Fruit fly (Drosophila melanogaster) whole organism, embryonic: ENCODE measurements around the gene hd.

Source experiments
- Atf3 ChIP-seq: fragments of 200-800 bp; sonication (Bioruptor generic); optimal IDR thresholded peaks from 3 replicates; lab custom pipeline; 2016; ENCODE audit warnings: missing biosample characterization, missing genetic modification characterization
- Bgb ChIP-seq: fragments of 200-800 bp; sonication (Bioruptor generic); IDR thresholded peaks from 2 replicates; pipeline ENCODE4 v1.3.6; 2022; ENCODE audit warnings: missing biosample characterization, missing genetic modification characterization; ENCODE audit not compliant: partially characterized antibody
- CG10543 ChIP-seq: fragments of 200-800 bp; sonication (Bioruptor generic); optimal IDR thresholded peaks from 3 replicates; lab custom pipeline; 2017; ENCODE audit warnings: missing biosample characterization, mild to moderate bottlenecking, missing genetic modification characterization, moderate library complexity
- CG10565 ChIP-seq: fragments of 200-800 bp; sonication (Bioruptor generic); optimal IDR thresholded peaks from 3 replicates; lab custom pipeline; 2016; ENCODE audit warnings: missing biosample characterization, mild to moderate bottlenecking, missing genetic modification characterization
- CG12744 ChIP-seq: fragments of 200-800 bp; sonication (Bioruptor generic); optimal IDR thresholded peaks from 2 replicates; lab custom pipeline; 2016; ENCODE audit warnings: missing biosample characterization, missing genetic modification characterization
- CG14050 ChIP-seq: fragments of 200-800 bp; sonication (Bioruptor generic); IDR thresholded peaks from 3 replicates; pipeline ENCODE4 v1.3.6; 2022; ENCODE audit warnings: missing biosample characterization, missing genetic modification characterization
- CG14710 ChIP-seq: fragments of 200-800 bp; sonication (Bioruptor generic); optimal IDR thresholded peaks from 3 replicates; lab custom pipeline; 2019; ENCODE audit warnings: missing biosample characterization, mild to moderate bottlenecking, missing genetic modification characterization, moderate library complexity
- CG15479 ChIP-seq: fragments of 200-800 bp; sonication (Bioruptor generic); optimal IDR thresholded peaks from 3 replicates; lab custom pipeline; 2019; ENCODE audit warnings: missing biosample characterization, mild to moderate bottlenecking, missing genetic modification characterization, moderate library complexity
- CG15601 ChIP-seq: fragments of 200-800 bp; sonication (Bioruptor generic); optimal IDR thresholded peaks from 3 replicates; lab custom pipeline; 2019; ENCODE audit warnings: missing biosample characterization, mild to moderate bottlenecking, missing genetic modification characterization, moderate library complexity
- CG17359 ChIP-seq: fragments of 200-800 bp; sonication (Bioruptor generic); optimal IDR thresholded peaks from 3 replicates; lab custom pipeline; 2018; ENCODE audit warnings: missing biosample characterization, mild to moderate bottlenecking, missing genetic modification characterization, moderate library complexity
- CG32772 ChIP-seq: fragments of 200-800 bp; sonication (Bioruptor generic); IDR thresholded peaks from 2 replicates; pipeline ENCODE4 v1.3.6; 2022; ENCODE audit warnings: missing biosample characterization, missing genetic modification characterization
- CG3281 ChIP-seq: fragments of 200-800 bp; sonication (Bioruptor generic); optimal IDR thresholded peaks from 3 replicates; lab custom pipeline; 2017; ENCODE audit warnings: missing biosample characterization, mild to moderate bottlenecking, missing genetic modification characterization
- CG3995 ChIP-seq: fragments of 200-800 bp; sonication (Bioruptor generic); optimal IDR thresholded peaks from 3 replicates; lab custom pipeline; 2016; ENCODE audit warnings: missing biosample characterization, missing genetic modification characterization
- CG43689 ChIP-seq: fragments of 200-800 bp; sonication (Bioruptor generic); IDR thresholded peaks from 2 replicates; pipeline ENCODE4 v1.3.6; 2022; ENCODE audit warnings: missing biosample characterization, missing genetic modification characterization
- CG4854 ChIP-seq: fragments of 200-800 bp; sonication (Bioruptor generic); optimal IDR thresholded peaks from 2 replicates; lab custom pipeline; 2016; ENCODE audit warnings: missing biosample characterization, missing genetic modification characterization, inconsistent platforms
- CG6791 ChIP-seq: fragments of 200-800 bp; sonication (Bioruptor generic); IDR thresholded peaks from 3 replicates; pipeline ENCODE4 v1.3.6; 2022; ENCODE audit warnings: missing biosample characterization, missing genetic modification characterization; ENCODE audit not compliant: partially characterized antibody
- CG7963 ChIP-seq: fragments of 200-800 bp; sonication (Bioruptor generic); IDR thresholded peaks from 3 replicates; pipeline ENCODE4 v1.3.6; 2022; ENCODE audit warnings: missing biosample characterization, missing genetic modification characterization; ENCODE audit not compliant: partially characterized antibody
- CG8765 ChIP-seq: fragments of 200-800 bp; sonication (Bioruptor generic); IDR thresholded peaks from 2 replicates; pipeline ENCODE4 v1.3.6; 2022; ENCODE audit warnings: missing biosample characterization, missing genetic modification characterization
- CG8924 ChIP-seq: fragments of 200-800 bp; optimal IDR thresholded peaks from 3 replicates; lab custom pipeline; 2019; ENCODE audit warnings: missing biosample characterization, mild to moderate bottlenecking, missing genetic modification characterization, moderate library complexity
- D19A ChIP-seq: fragments of 200-800 bp; optimal IDR thresholded peaks from 3 replicates; lab custom pipeline; 2019; ENCODE audit warnings: missing biosample characterization, mild to moderate bottlenecking, missing genetic modification characterization, moderate library complexity
- Dek ChIP-seq: fragments of 200-800 bp; sonication (Bioruptor generic); optimal IDR thresholded peaks from 3 replicates; lab custom pipeline; 2019; ENCODE audit warnings: missing biosample characterization, mild to moderate bottlenecking, missing genetic modification characterization, moderate library complexity
- Drgx ChIP-seq: fragments of 200-800 bp; sonication (Bioruptor generic); IDR thresholded peaks from 2 replicates; pipeline ENCODE4 v1.3.6; 2022; ENCODE audit warnings: missing biosample characterization, missing genetic modification characterization
- Fer1 ChIP-seq: fragments of 200-800 bp; sonication (Bioruptor generic); optimal IDR thresholded peaks from 2 replicates; lab custom pipeline; 2017; ENCODE audit warnings: missing biosample characterization, mild to moderate bottlenecking, missing genetic modification characterization
- H2.0 ChIP-seq: fragments of 200-800 bp; sonication (Bioruptor generic); IDR thresholded peaks from 2 replicates; pipeline ENCODE4 v1.3.6; 2022; ENCODE audit warnings: missing biosample characterization, missing genetic modification characterization
- Hand ChIP-seq: fragments of 200-800 bp; sonication (Bioruptor generic); optimal IDR thresholded peaks from 2 replicates; lab custom pipeline; 2017; ENCODE audit warnings: mild to moderate bottlenecking, missing biosample characterization, missing genetic modification reagents, missing genetic modification characterization
- Hr78 ChIP-seq, 2 experiments: fragments of 200-800 bp in 1 of 2; fragments of >200 bp in 1 of 2; sonication (Bioruptor generic) in 1 of 2; optimal IDR thresholded peaks; 2 replicates each; lab custom pipeline; 2017 to 2019; ENCODE audit warnings: missing biosample characterization in 2 of 2, missing genetic modification characterization in 2 of 2, mild to moderate bottlenecking in 1 of 2, moderate library complexity in 1 of 2
- Max ChIP-seq: fragments of 200-800 bp; sonication (Bioruptor generic); optimal IDR thresholded peaks from 2 replicates; lab custom pipeline; 2016; ENCODE audit warnings: missing biosample characterization, mild to moderate bottlenecking, missing genetic modification characterization
- Mes4 ChIP-seq: fragments of 200-800 bp; sonication (Bioruptor generic); optimal IDR thresholded peaks from 2 replicates; lab custom pipeline; 2016; ENCODE audit warnings: missing biosample characterization, missing genetic modification characterization
- NK7.1 ChIP-seq: fragments of 200-800 bp; sonication (Bioruptor generic); optimal IDR thresholded peaks from 3 replicates; lab custom pipeline; 2016; ENCODE audit warnings: missing biosample characterization, missing genetic modification characterization
- Neu2 ChIP-seq: fragments of 200-800 bp; sonication (Bioruptor generic); optimal IDR thresholded peaks from 3 replicates; lab custom pipeline; 2016; ENCODE audit warnings: missing biosample characterization, missing genetic modification characterization, borderline replicate concordance
- Ravus ChIP-seq: fragments of 200-800 bp; sonication (Bioruptor generic); IDR thresholded peaks from 2 replicates; pipeline ENCODE4 v1.3.6; 2022; ENCODE audit warnings: missing biosample characterization, missing genetic modification characterization
- Tbp ChIP-seq: fragments of >200 bp; optimal IDR thresholded peaks from 2 replicates; lab custom pipeline; 2018; ENCODE audit warnings: missing biosample characterization, missing genetic modification characterization
- ash1 ChIP-seq: fragments of 200-800 bp; sonication (Bioruptor generic); optimal IDR thresholded peaks from 2 replicates; lab custom pipeline; 2018; ENCODE audit warnings: missing biosample characterization, mild to moderate bottlenecking, missing genetic modification characterization
- chinmo ChIP-seq: fragments of 200-800 bp; sonication (Bioruptor generic); IDR thresholded peaks from 4 replicates; pipeline ENCODE4 v1.3.6; 2022; ENCODE audit warnings: missing biosample characterization, missing genetic modification characterization; ENCODE audit not compliant: partially characterized antibody
- ems ChIP-seq: fragments of 200-800 bp; sonication (Bioruptor generic); optimal IDR thresholded peaks from 3 replicates; lab custom pipeline; 2016; ENCODE audit warnings: missing biosample characterization, missing genetic modification characterization
- exex ChIP-seq: fragments of 200-800 bp; sonication (Bioruptor generic); optimal IDR thresholded peaks from 4 replicates; lab custom pipeline; 2018; ENCODE audit warnings: missing biosample characterization, mild to moderate bottlenecking, missing genetic modification characterization, moderate library complexity
- grn ChIP-seq: fragments of 200-800 bp; sonication (Bioruptor generic); optimal IDR thresholded peaks from 3 replicates; lab custom pipeline; 2017; ENCODE audit warnings: missing biosample characterization, missing genetic modification characterization
- insv ChIP-seq, 2 experiments: fragments of 200-800 bp; sonication (Bioruptor generic); optimal IDR thresholded peaks; 3 replicates each; lab custom pipeline; 2016 to 2018; ENCODE audit warnings: missing biosample characterization in 2 of 2, missing genetic modification characterization in 2 of 2
- jumu ChIP-seq: fragments of 200-800 bp; sonication (Bioruptor generic); optimal IDR thresholded peaks from 3 replicates; lab custom pipeline; 2016; ENCODE audit warnings: missing biosample characterization, missing genetic modification characterization
- lab ChIP-seq: fragments of 200-800 bp; sonication (Bioruptor generic); optimal IDR thresholded peaks from 3 replicates; lab custom pipeline; 2017; ENCODE audit warnings: missing biosample characterization, missing genetic modification characterization, mild to moderate bottlenecking, moderate library complexity, missing genetic modification reagents
- otp ChIP-seq: fragments of 200-800 bp; sonication (Bioruptor generic); IDR thresholded peaks from 3 replicates; pipeline ENCODE4, ENCODE4 v1.3.6; 2022; ENCODE audit warnings: missing biosample characterization, missing genetic modification characterization
- peb ChIP-seq: fragments of 200-800 bp; sonication (Bioruptor generic); IDR thresholded peaks from 2 replicates; pipeline ENCODE4 v1.3.6; 2022; ENCODE audit warnings: missing biosample characterization, missing genetic modification characterization
- shn ChIP-seq: fragments of 200-800 bp; sonication (Bioruptor generic); optimal IDR thresholded peaks from 3 replicates; lab custom pipeline; 2016; ENCODE audit warnings: missing biosample characterization, missing genetic modification characterization
- ssp ChIP-seq: fragments of 200-800 bp; sonication (Bioruptor generic); IDR thresholded peaks from 2 replicates; pipeline ENCODE4 v1.3.6; 2022; ENCODE audit warnings: missing biosample characterization, missing genetic modification characterization
- vfl ChIP-seq: fragments of 200-800 bp; sonication (Bioruptor generic); optimal IDR thresholded peaks from 2 replicates; lab custom pipeline; 2016; ENCODE audit warnings: missing biosample characterization, missing genetic modification characterization
- wdn ChIP-seq: fragments of 200-800 bp; sonication (Bioruptor generic); IDR thresholded peaks from 2 replicates; pipeline ENCODE4 v1.3.6; 2022; ENCODE audit warnings: missing biosample characterization, missing genetic modification characterization
- wor ChIP-seq: fragments of 200-800 bp; sonication (Bioruptor generic); IDR thresholded peaks from 2 replicates; pipeline ENCODE4 v1.3.6; 2022; ENCODE audit warnings: missing biosample characterization, missing genetic modification characterization
- z ChIP-seq: fragments of 200-800 bp; sonication (Bioruptor generic); IDR thresholded peaks from 3 replicates; pipeline ENCODE4 v1.3.6; 2022; ENCODE audit warnings: missing biosample characterization, missing genetic modification characterization
- zen ChIP-seq: fragments of 200-800 bp; sonication (Bioruptor generic); optimal IDR thresholded peaks from 3 replicates; lab custom pipeline; 2018; ENCODE audit warnings: missing biosample characterization, mild to moderate bottlenecking, missing genetic modification characterization, moderate library complexity
- zen2 ChIP-seq: fragments of 200-800 bp; sonication (Bioruptor generic); IDR thresholded peaks from 3 replicates; pipeline ENCODE4 v1.3.6; 2022; ENCODE audit warnings: missing biosample characterization, missing genetic modification characterization; ENCODE audit not compliant: partially characterized antibody

Gene hd

DNA sequence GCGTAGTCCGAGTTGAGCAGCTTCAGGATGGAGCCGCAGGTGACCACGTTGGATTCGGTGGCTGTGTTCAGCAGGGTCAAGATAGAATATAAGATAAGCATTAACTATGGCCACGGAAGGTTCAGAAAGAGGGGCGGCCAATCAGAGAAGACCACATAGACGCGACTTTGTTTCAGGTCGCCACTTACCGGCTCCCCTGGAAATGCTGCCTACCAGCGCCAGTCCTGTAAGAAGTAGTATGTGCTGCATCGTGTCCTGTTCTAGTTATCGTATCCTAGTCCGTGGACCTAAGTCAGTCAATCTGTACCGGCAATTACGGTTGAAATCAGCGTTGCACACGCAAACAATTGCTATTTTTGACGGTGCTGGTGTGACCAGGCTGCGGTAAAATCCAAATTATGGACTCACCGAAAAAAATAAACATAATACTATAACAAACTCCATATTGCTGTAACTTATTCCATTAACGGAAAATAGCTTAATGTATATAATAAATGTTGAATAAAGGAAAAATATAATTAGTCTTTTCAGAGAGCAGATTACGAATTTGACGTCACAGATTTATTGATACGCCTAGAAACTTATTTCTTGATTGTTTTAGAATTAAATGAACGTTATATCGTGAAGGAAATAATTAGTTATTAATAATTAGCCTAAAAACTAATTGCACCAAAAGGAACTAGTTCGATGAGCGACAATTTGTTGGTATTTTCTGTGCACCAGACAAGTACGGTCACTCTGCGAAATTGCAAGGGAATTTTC, 20.2 kb downstream of the hd start, which contains the start of the genes CG11999 and CG1161 (continued):
- TF ChIP-seq wor (GFP tag; lab: Robert Waterston, UW) (no peak), CG15601 (tag; lab: Kevin White, UChicago) (no peak), Hand (GFP tag; lab: Kevin White, UChicago) (no peak), CG10565 (GFP tag; lab: Kevin White, UChicago) (no peak), CG7963 (GFP tag; lab: Robert Waterston, UW) (no peak), Fer1 (GFP tag; lab: Kevin White, UChicago) (no peak), exex (peak; percentile 17), zen (tag; lab: Kevin White, UChicago) (peak; percentile 40), ems (GFP tag; lab: Kevin White, UChicago) (no peak), peb (no peak), CG8924 (peak; percentile 46), Drgx (GFP tag; lab: Robert Waterston, UW) (no peak), CG3995 (GFP tag; lab: Kevin White, UChicago) (no peak), ssp (no peak), CG43689 (GFP tag; lab: Robert Waterston, UW) (no peak), CG32772 (no peak), chinmo (no peak), Mes4 (GFP tag; lab: Kevin White, UChicago) (no peak), Max (GFP tag; lab: Kevin White, UChicago) (no peak), Hr78 (GFP tag; optimal IDR thresholded peaks at IDR 0.05; lab: Kevin White, UChicago) (no peak), vfl (no peak), Bgb (GFP tag; lab: Robert Waterston, UW) (no peak), Ravus (GFP tag; lab: Robert Waterston, UW) (no peak), Tbp (GFP tag; lab: Kevin White, UChicago) (no peak), shn (GFP tag; lab: Kevin White, UChicago) (no peak), lab (GFP tag; lab: Kevin White, UChicago) (no peak), CG8765 (GFP tag; lab: Robert Waterston, UW) (no peak), z (GFP tag; lab: Robert Waterston, UW) (no peak), CG17359 (tag; lab: Kevin White, UChicago) (no peak), CG6791 (GFP tag; lab: Robert Waterston, UW) (0 out of 3 replicates have a peak, but pooled peaks have one; percentile 22), Neu2 (GFP tag; lab: Kevin White, UChicago) (no peak), jumu (no peak), Dek (tag; lab: Kevin White, UChicago) (no peak), CG12744 (GFP tag; lab: Kevin White, UChicago) (no peak), CG14050 (GFP tag; lab: Robert Waterston, UW) (no peak; the same call in 2 of the 3 replicates), zen2 (GFP tag; lab: Robert Waterston, UW) (no peak), otp (GFP tag; lab: Robert Waterston, UW) (no peak), CG15479 (GFP tag; lab: Kevin White, UChicago) (no peak), CG14710 (peak; percentile 64), NK7.1 (GFP tag; lab: Kevin White, UChicago) (no peak), wdn (no peak), CG3281 (GFP tag; lab: Kevin White, UChicago) (no peak), grn (GFP tag; lab: Kevin White, UChicago) (no peak), CG10543 (GFP tag; lab: Kevin White, UChicago) (no peak), ash1 (GFP tag; lab: Kevin White, UChicago) (no peak), insv (GFP tag; optimal IDR thresholded peaks at IDR 0.05; lab: Kevin White, UChicago) (no peak), D19A (peak; percentile 14), H2.0 (GFP tag; lab: Robert Waterston, UW) (no peak), CG4854 (GFP tag; lab: Kevin White, UChicago) (no peak), Atf3 (no peak)
